Worm (Caenorhabditis elegans) whole organism, dauer: ENCODE data around the gene srsx-30.

Experiments used
- unc-62 ChIP-seq: sonication (generic microtip); optimal IDR thresholded peaks from 2 replicates; lab custom pipeline; 2017; ENCODE audit warnings: missing biosample characterization, missing genetic modification reagents, missing genetic modification characterization

The srsx-30 gene

ce11 chrV:10152278-10152677 is 6.3 kb upstream of the srsx-30 start, which contains the start of gene srsx-28:
TSS of gene srsx-28 (plus strand) at chrV:10152578.
- no peak for TF ChIP-seq unc-62

- no peak for TF ChIP-seq unc-62
Measured at ce11 chrV:10153076-10153475, 5.6 kb upstream of the srsx-30 start.

ce11 chrV:10154698-10155097 is 3.9 kb upstream of the srsx-30 start, which contains the start of gene srsx-29:
TSS of gene srsx-29 (plus strand) at chrV:10154998.
- TF ChIP-seq unc-62, result no peak

ce11 chrV:10159972-10160371 is 1.3 kb downstream of the srsx-30 start:
- TF ChIP-seq unc-62, result no peak

- TF ChIP-seq unc-62, result no peak
Measured at ce11 chrV:10160954-10161353, 2.3 kb downstream of the srsx-30 start, which contains the start of gene C51E3.10. TSS of gene C51E3.10 (minus strand) at chrV:10161134.

- TF ChIP-seq unc-62, result no peak
Measured at ce11 chrV:10166368-10166767, 7.7 kb downstream of the srsx-30 start, which contains the start of gene C51E3.6. TSS of gene C51E3.6 (minus strand) at chrV:10166468.

ce11 chrV:10168870-10169269 is 10.2 kb downstream of the srsx-30 start:
- no peak for TF ChIP-seq unc-62

ce11 chrV:10173653-10174052 is 15.0 kb downstream of the srsx-30 start, which contains the start of gene egl-3:
TSS of gene egl-3 (minus strand) at chrV:10173753.
- no peak for TF ChIP-seq unc-62

ce11 chrV:10174632-10175075 is 16.0 kb downstream of the srsx-30 start:
- no peak for TF ChIP-seq unc-62

ce11 chrV:10178166-10178565 is 19.5 kb downstream of the srsx-30 start:
- no peak for TF ChIP-seq unc-62

- TF ChIP-seq unc-62, result no peak
Measured at ce11 chrV:10179235-10179634, 20.6 kb downstream of the srsx-30 start, which contains the start of gene cul-5. TSS of gene cul-5 (plus strand) at chrV:10179535.

- TF ChIP-seq unc-62, result no peak
Measured at ce11 chrV:10182984-10183383, 24.4 kb downstream of the srsx-30 start, which contains the start of gene ZK856.4. TSS of gene ZK856.4 (plus strand) at chrV:10183284.

- no peak for TF ChIP-seq unc-62
Measured at ce11 chrV:10183810-10184209, 25.2 kb downstream of the srsx-30 start.

ce11 chrV:10185719-10186118 is 27.1 kb downstream of the srsx-30 start, which contains the start of gene ZK856.18:
TSS of gene ZK856.18 (minus strand) at chrV:10186007.
- TF ChIP-seq unc-62, result no peak

ce11 chrV:10190081-10190556 is 31.5 kb downstream of the srsx-30 start, which contains the start of gene ZK856.5:
TSS of gene ZK856.5 (minus strand) at chrV:10190131.
- no peak for TF ChIP-seq unc-62

ce11 chrV:10191242-10191641 is 32.6 kb downstream of the srsx-30 start:
- TF ChIP-seq unc-62, result no peak

- no peak for TF ChIP-seq unc-62
Measured at ce11 chrV:10198386-10198785, 39.8 kb downstream of the srsx-30 start, which contains the start of gene ZK856.6. TSS of gene ZK856.6 (plus strand) at chrV:10198686.

- TF ChIP-seq unc-62, result no peak
Measured at ce11 chrV:10201913-10202312, 43.3 kb downstream of the srsx-30 start, which contains the start of gene ZK856.7. TSS of gene ZK856.7 (plus strand) at chrV:10202098.
